Fruit fly (Drosophila melanogaster) whole organism, embryonic: ENCODE data around the gene Rad9.

Experiments used
- ATbp ChIP-seq: fragments of 200-800 bp; sonication (Bioruptor generic); optimal IDR thresholded peaks from 2 replicates; lab custom pipeline; 2017; ENCODE audit warnings: missing biosample characterization, mild to moderate bottlenecking, missing genetic modification characterization, missing genetic modification reagents
- Atf3 ChIP-seq: fragments of 200-800 bp; sonication (Bioruptor generic); optimal IDR thresholded peaks from 3 replicates; lab custom pipeline; 2016; ENCODE audit warnings: missing biosample characterization, missing genetic modification characterization
- BtbVII ChIP-seq: fragments of 200-800 bp; sonication (Bioruptor generic); optimal IDR thresholded peaks from 3 replicates; lab custom pipeline; 2017; ENCODE audit warnings: missing biosample characterization, mild to moderate bottlenecking, missing genetic modification characterization
- CG10209 ChIP-seq: fragments of 200-800 bp; sonication (Bioruptor generic); optimal IDR thresholded peaks from 3 replicates; lab custom pipeline; 2017; ENCODE audit warnings: missing biosample characterization, mild to moderate bottlenecking, missing genetic modification characterization, missing genetic modification reagents
- CG10959 ChIP-seq: fragments of 200-800 bp; sonication (Bioruptor generic); IDR thresholded peaks from 2 replicates; pipeline ENCODE4 v1.3.6; 2022; ENCODE audit warnings: missing biosample characterization, missing genetic modification characterization
- CG11247 ChIP-seq: fragments of 200-800 bp; sonication (Bioruptor generic); IDR thresholded peaks from 2 replicates; pipeline ENCODE4 v1.3.6; 2022; ENCODE audit warnings: missing biosample characterization, missing genetic modification characterization
- CG11723 ChIP-seq: fragments of 200-800 bp; sonication (Bioruptor generic); optimal IDR thresholded peaks from 2 replicates; lab custom pipeline; 2017; ENCODE audit warnings: missing biosample characterization, mild to moderate bottlenecking, missing genetic modification characterization
- CG12219 ChIP-seq: fragments of 200-800 bp; sonication (Bioruptor generic); optimal IDR thresholded peaks from 3 replicates; lab custom pipeline; 2018; ENCODE audit warnings: missing biosample characterization, mild to moderate bottlenecking, missing genetic modification characterization
- CG13296 ChIP-seq: fragments of 200-800 bp; sonication (Bioruptor generic); optimal IDR thresholded peaks from 3 replicates; lab custom pipeline; 2018; ENCODE audit warnings: missing biosample characterization, mild to moderate bottlenecking, missing genetic modification characterization
- CG1602 ChIP-seq: fragments of 200-800 bp; sonication (Bioruptor generic); optimal IDR thresholded peaks from 3 replicates; lab custom pipeline; 2016; ENCODE audit warnings: missing biosample characterization, missing genetic modification characterization
- CG17361 ChIP-seq: fragments of 200-800 bp; sonication (Bioruptor generic); IDR thresholded peaks from 3 replicates; pipeline ENCODE4 v1.3.6; 2022; ENCODE audit warnings: missing biosample characterization, missing genetic modification characterization
- CG17802 ChIP-seq: fragments of 200-800 bp; sonication (Bioruptor generic); optimal IDR thresholded peaks from 2 replicates; lab custom pipeline; 2018; ENCODE audit warnings: missing biosample characterization, mild to moderate bottlenecking, missing genetic modification characterization, moderate library complexity
- CG17829 ChIP-seq: fragments of 200-800 bp; optimal IDR thresholded peaks from 2 replicates; lab custom pipeline; 2019; ENCODE audit warnings: missing biosample characterization, mild to moderate bottlenecking, missing genetic modification characterization, moderate library complexity
- CG3065 ChIP-seq: fragments of 200-800 bp; sonication (Bioruptor generic); optimal IDR thresholded peaks from 2 replicates; lab custom pipeline; 2016; ENCODE audit warnings: missing biosample characterization, missing genetic modification characterization
- CG34422 ChIP-seq: fragments of 200-800 bp; sonication (Bioruptor generic); IDR thresholded peaks from 3 replicates; pipeline ENCODE4 v1.3.6; 2022; ENCODE audit warnings: missing biosample characterization, missing genetic modification characterization
- CG3995 ChIP-seq: fragments of 200-800 bp; sonication (Bioruptor generic); optimal IDR thresholded peaks from 3 replicates; lab custom pipeline; 2016; ENCODE audit warnings: missing biosample characterization, missing genetic modification characterization
- CG4328 ChIP-seq: fragments of 200-800 bp; sonication (Bioruptor generic); optimal IDR thresholded peaks from 3 replicates; lab custom pipeline; 2017; ENCODE audit warnings: missing biosample characterization, missing genetic modification reagents, missing genetic modification characterization
- CG8281 ChIP-seq: fragments of 200-800 bp; sonication (Bioruptor generic); optimal IDR thresholded peaks from 2 replicates; lab custom pipeline; 2018; ENCODE audit warnings: missing biosample characterization, mild to moderate bottlenecking, missing genetic modification characterization, moderate library complexity
- CG9609 ChIP-seq: fragments of 200-800 bp; sonication (Bioruptor generic); optimal IDR thresholded peaks from 3 replicates; lab custom pipeline; 2016; ENCODE audit warnings: missing biosample characterization, missing genetic modification characterization
- CG9817 ChIP-seq: fragments of 200-800 bp; sonication (Bioruptor generic); optimal IDR thresholded peaks from 2 replicates; lab custom pipeline; 2018; ENCODE audit warnings: missing biosample characterization, mild to moderate bottlenecking, missing genetic modification characterization, moderate library complexity
- D ChIP-seq, 2 experiments: fragments of 200-800 bp in 1 of 2; fragments of >200 bp in 1 of 2; sonication (Bioruptor generic) in 1 of 2; optimal IDR thresholded peaks; 2 replicates in 1 of 2; 3 replicates in 1 of 2; lab custom pipeline; 2017; ENCODE audit warnings: mild to moderate bottlenecking in 1 of 2, missing biosample characterization in 1 of 2, missing genetic modification characterization in 1 of 2, missing genetic modification reagents in 1 of 2
- GATAe ChIP-seq: fragments of 200-800 bp; sonication (Bioruptor generic); conservative IDR thresholded peaks from 2 replicates; pipeline ENCODE4 v1.3.6; 2022; ENCODE audit warnings: missing biosample characterization, missing genetic modification characterization
- HHEX ChIP-seq: fragments of 200-800 bp; sonication (Bioruptor generic); optimal IDR thresholded peaks from 3 replicates; lab custom pipeline; 2017; ENCODE audit warnings: missing biosample characterization, mild to moderate bottlenecking, missing genetic modification characterization, missing genetic modification reagents
- HmgZ ChIP-seq: fragments of 200-800 bp; sonication (Bioruptor generic); optimal IDR thresholded peaks from 2 replicates; lab custom pipeline; 2018; ENCODE audit warnings: missing biosample characterization, mild to moderate bottlenecking, missing genetic modification characterization
- MESR4 ChIP-seq: fragments of 200-800 bp; sonication (Bioruptor generic); optimal IDR thresholded peaks from 2 replicates; lab custom pipeline; 2018; ENCODE audit warnings: missing biosample characterization, mild to moderate bottlenecking, missing genetic modification characterization, moderate library complexity
- MTF-1 ChIP-seq: fragments of 200-800 bp; sonication (Bioruptor generic); optimal IDR thresholded peaks from 2 replicates; lab custom pipeline; 2018; ENCODE audit warnings: missing biosample characterization, mild to moderate bottlenecking, missing genetic modification characterization, borderline replicate concordance
- Nf-YA ChIP-seq: fragments of 200-800 bp; sonication (Bioruptor generic); IDR thresholded peaks from 2 replicates; pipeline ENCODE4 v1.3.6; 2022; ENCODE audit warnings: missing biosample characterization, missing genetic modification characterization
- NfI ChIP-seq: fragments of 200-800 bp; sonication (Bioruptor generic); optimal IDR thresholded peaks from 3 replicates; lab custom pipeline; 2018; ENCODE audit warnings: missing biosample characterization, mild to moderate bottlenecking, missing genetic modification characterization, moderate library complexity
- Poxn ChIP-seq: fragments of 200-800 bp; sonication (Bioruptor generic); IDR thresholded peaks from 2 replicates; pipeline ENCODE4 v1.3.6; 2022; ENCODE audit warnings: missing biosample characterization, missing genetic modification characterization
- Rfx ChIP-seq: fragments of 200-800 bp; sonication (Bioruptor generic); IDR thresholded peaks from 2 replicates; pipeline ENCODE4 v1.3.6; 2022; ENCODE audit warnings: missing biosample characterization, missing genetic modification characterization
- ap ChIP-seq: fragments of 200-800 bp; sonication (Bioruptor generic); IDR thresholded peaks from 2 replicates; pipeline ENCODE4 v1.3.6; 2022; ENCODE audit warnings: missing biosample characterization, missing genetic modification characterization
- bigmax ChIP-seq: fragments of 200-800 bp; sonication (Bioruptor generic); optimal IDR thresholded peaks from 2 replicates; lab custom pipeline; 2018; ENCODE audit warnings: missing biosample characterization, mild to moderate bottlenecking, missing genetic modification characterization
- cato ChIP-seq: fragments of 200-800 bp; sonication (Bioruptor generic); optimal IDR thresholded peaks from 2 replicates; lab custom pipeline; 2016; ENCODE audit warnings: missing biosample characterization, missing genetic modification characterization, borderline replicate concordance
- caup ChIP-seq: fragments of 200-800 bp; sonication (Bioruptor generic); optimal IDR thresholded peaks from 3 replicates; lab custom pipeline; 2017; ENCODE audit warnings: missing biosample characterization, mild to moderate bottlenecking, missing genetic modification characterization, moderate library complexity; ENCODE audit not compliant: severe bottlenecking
- cwo ChIP-seq: fragments of 200-800 bp; sonication (Bioruptor generic); optimal IDR thresholded peaks from 3 replicates; lab custom pipeline; 2017; ENCODE audit warnings: missing biosample characterization, missing genetic modification characterization, mild to moderate bottlenecking, moderate library complexity, missing genetic modification reagents
- danr ChIP-seq: fragments of 200-800 bp; sonication (Bioruptor generic); IDR thresholded peaks from 2 replicates; pipeline ENCODE4 v1.3.6; 2022; ENCODE audit warnings: missing biosample characterization, missing genetic modification characterization
- fd96Cb ChIP-seq: fragments of 200-800 bp; sonication (Bioruptor generic); optimal IDR thresholded peaks from 2 replicates; lab custom pipeline; 2018; ENCODE audit warnings: missing biosample characterization, mild to moderate bottlenecking, missing genetic modification characterization, moderate library complexity
- gfzf ChIP-seq: fragments of 200-800 bp; sonication (Bioruptor generic); optimal IDR thresholded peaks from 2 replicates; lab custom pipeline; 2016; ENCODE audit warnings: missing biosample characterization, mild to moderate bottlenecking, missing genetic modification characterization, moderate library complexity
- hbn ChIP-seq: fragments of 200-800 bp; sonication (Bioruptor generic); IDR thresholded peaks from 2 replicates; pipeline ENCODE4 v1.3.6; 2022; ENCODE audit warnings: missing biosample characterization, missing genetic modification characterization; ENCODE audit not compliant: partially characterized antibody
- hkb ChIP-seq, 2 experiments: fragments of 200-800 bp in 1 of 2; fragments of >200 bp in 1 of 2; sonication (Bioruptor generic) in 1 of 2; IDR thresholded peaks in 1 of 2; optimal IDR thresholded peaks in 1 of 2; 2 replicates each; pipeline versions ENCODE4 v1.3.6 to Lab custom; 2017 to 2022; ENCODE audit warnings: missing biosample characterization in 1 of 2, missing genetic modification characterization in 1 of 2
- lbe ChIP-seq: fragments of 200-800 bp; sonication (Bioruptor generic); optimal IDR thresholded peaks from 2 replicates; lab custom pipeline; 2016; ENCODE audit warnings: missing biosample characterization, mild to moderate bottlenecking, missing genetic modification characterization
- lmd ChIP-seq: fragments of 200-800 bp; sonication (Bioruptor generic); IDR thresholded peaks from 2 replicates; pipeline ENCODE4 v1.3.6; 2022; ENCODE audit warnings: missing biosample characterization, missing genetic modification characterization
- pho ChIP-seq: fragments of 200-800 bp; sonication (Bioruptor generic); optimal IDR thresholded peaks from 2 replicates; lab custom pipeline; 2016; ENCODE audit warnings: missing biosample characterization, missing genetic modification characterization
- pnt ChIP-seq: fragments of 200-800 bp; sonication (Bioruptor generic); optimal IDR thresholded peaks from 3 replicates; lab custom pipeline; 2016; ENCODE audit warnings: missing biosample characterization, missing genetic modification characterization
- pum ChIP-seq: fragments of 200-800 bp; sonication (Bioruptor generic); optimal IDR thresholded peaks from 2 replicates; lab custom pipeline; 2016; ENCODE audit warnings: missing biosample characterization, missing genetic modification characterization
- shn ChIP-seq: fragments of 200-800 bp; sonication (Bioruptor generic); optimal IDR thresholded peaks from 3 replicates; lab custom pipeline; 2016; ENCODE audit warnings: missing biosample characterization, missing genetic modification characterization
- slp2 ChIP-seq: fragments of 200-800 bp; sonication (Bioruptor generic); optimal IDR thresholded peaks from 2 replicates; lab custom pipeline; 2016; ENCODE audit warnings: missing biosample characterization, missing genetic modification characterization
- vvl ChIP-seq: fragments of 200-800 bp; sonication (Bioruptor generic); IDR thresholded peaks from 2 replicates; pipeline ENCODE4 v1.3.6; 2022; ENCODE audit warnings: missing biosample characterization, missing genetic modification characterization
- wdn ChIP-seq: fragments of 200-800 bp; sonication (Bioruptor generic); IDR thresholded peaks from 2 replicates; pipeline ENCODE4 v1.3.6; 2022; ENCODE audit warnings: missing biosample characterization, missing genetic modification characterization

Rad9 gene

dm6 chr3L:18870027-18870426, 2.3 kb downstream of the Rad9 start, which contains the start of gene Blos3:
TSS of gene Blos3 (plus strand) at chr3L:18870224.
- TF ChIP-seq wdn (GFP tag; lab: Robert Waterston, UW) (no peak), cato (peak; percentile 2), CG9609 (peak; percentile 27), HmgZ (tag; lab: Kevin White, UChicago) (no peak), vvl (GFP tag; lab: Robert Waterston, UW) (peak; percentile 41; the same call in 1 of the 2 replicates), slp2 (GFP tag; lab: Kevin White, UChicago) (peak; percentile 2), BtbVII (GFP tag; lab: Kevin White, UChicago) (no peak), pum (GFP tag; lab: Kevin White, UChicago) (peak; percentile 60), CG3065 (GFP tag; lab: Kevin White, UChicago) (peak; percentile 2), gfzf (GFP tag; lab: Kevin White, UChicago) (no peak), CG12219 (GFP tag; lab: Kevin White, UChicago) (peak; percentile 9), bigmax (GFP tag; lab: Kevin White, UChicago) (no peak), CG10209 (no peak), caup (GFP tag; lab: Kevin White, UChicago) (peak; percentile 23), CG13296 (GFP tag; lab: Kevin White, UChicago) (peak; percentile 27), CG10959 (GFP tag; lab: Robert Waterston, UW) (no peak), CG11247 (GFP tag; lab: Robert Waterston, UW) (no peak), NfI (peak; percentile 55), ATbp (GFP tag; lab: Kevin White, UChicago) (peak; percentile 57), CG17802 (tag; lab: Kevin White, UChicago) (peak; percentile 22), fd96Cb (tag; lab: Kevin White, UChicago) (peak; percentile 36), ap (GFP tag; lab: Robert Waterston, UW) (0 out of 2 replicates have a peak, but pooled peaks have one; percentile 7), cwo (GFP tag; lab: Kevin White, UChicago) (no peak), MESR4 (GFP tag; lab: Kevin White, UChicago) (peak; percentile 52), Atf3 (GFP tag; lab: Kevin White, UChicago) (peak; percentile 9), lbe (GFP tag; lab: Kevin White, UChicago) (peak; percentile 65), CG17829 (peak; percentile 45), pho (GFP tag; lab: Kevin White, UChicago) (peak; percentile 57), CG11723 (GFP tag; lab: Kevin White, UChicago) (peak; percentile 20), hbn (no peak), GATAe (GFP tag; lab: Robert Waterston, UW) (no peak), Nf-YA (GFP tag; lab: Robert Waterston, UW) (no peak), danr (GFP tag; lab: Robert Waterston, UW) (0 out of 2 replicates have a peak, but pooled peaks have one; percentile 6), CG3995 (GFP tag; lab: Kevin White, UChicago) (peak; percentile 1), lmd (GFP tag; lab: Robert Waterston, UW) (peak; percentile 36; the same call in 1 of the 2 replicates), CG17361 (GFP tag; lab: Robert Waterston, UW) (0 out of 3 replicates have a peak, but pooled peaks have one; percentile 21), CG9817 (tag; lab: Kevin White, UChicago) (peak; percentile 52), HHEX (peak; percentile 37), D (optimal IDR thresholded peaks at IDR 0.05; lab: Kevin White, UChicago) (no peak), D (GFP tag; optimal IDR thresholded peaks at IDR 0.05; lab: Kevin White, UChicago) (no peak), CG1602 (GFP tag; lab: Kevin White, UChicago) (peak; percentile 28), hkb (optimal IDR thresholded peaks at IDR 0.05; lab: Kevin White, UChicago) (no peak), hkb (GFP tag; IDR thresholded peaks at IDR 0.05; lab: Robert Waterston, UW) (0 out of 2 replicates have a peak, but pooled peaks have one; percentile 34), MTF-1 (peak; percentile 11), CG8281 (no peak), Poxn (GFP tag; lab: Robert Waterston, UW) (no peak), Rfx (peak; percentile 52; the same call in 1 of the 2 replicates), pnt (GFP tag; lab: Kevin White, UChicago) (peak; percentile 60), shn (GFP tag; lab: Kevin White, UChicago) (peak; percentile 49), CG4328 (peak; percentile 17), CG34422 (GFP tag; lab: Robert Waterston, UW) (peak; percentile 25; the same call in 1 of the 3 replicates)
